Fruit fly (Drosophila melanogaster) whole organism, prepupa: ENCODE measurements around the gene HP5.
A peak's percentile ranks its signal among the peaks of the same experiment; 100 is the strongest.

Experiments used
- Blimp-1 ChIP-seq: fragments of 200-800 bp; sonication (Bioruptor generic); optimal IDR thresholded peaks from 3 replicates; lab custom pipeline; 2017; ENCODE audit warnings: missing biosample characterization, missing genetic modification characterization, mild to moderate bottlenecking, moderate library complexity, missing genetic modification reagents
- CG11762 ChIP-seq: fragments of 200-800 bp; sonication (Bioruptor generic); optimal IDR thresholded peaks from 3 replicates; lab custom pipeline; 2016; ENCODE audit warnings: missing biosample characterization, missing genetic modification characterization; ENCODE audit not compliant: insufficient read depth
- CG11902 ChIP-seq: fragments of 200-800 bp; sonication (Bioruptor generic); optimal IDR thresholded peaks from 3 replicates; lab custom pipeline; 2016; ENCODE audit warnings: missing biosample characterization, missing genetic modification characterization
- CG15336 ChIP-seq: fragments of 200-800 bp; sonication (Bioruptor generic); IDR thresholded peaks from 2 replicates; pipeline ENCODE4 v1.3.6; 2022; ENCODE audit warnings: missing biosample characterization, missing genetic modification characterization
- CG1621 ChIP-seq: fragments of 200-800 bp; sonication (Bioruptor generic); optimal IDR thresholded peaks from 3 replicates; lab custom pipeline; 2018; ENCODE audit warnings: missing biosample characterization, mild to moderate bottlenecking, missing genetic modification characterization
- CG16779 ChIP-seq: fragments of 200-800 bp; sonication (Bioruptor generic); optimal IDR thresholded peaks from 3 replicates; lab custom pipeline; 2017; ENCODE audit warnings: missing biosample characterization, mild to moderate bottlenecking, missing genetic modification characterization
- CG6163 ChIP-seq: fragments of 200-800 bp; sonication (Bioruptor generic); IDR thresholded peaks from 3 replicates; pipeline ENCODE4 v1.3.6; 2022; ENCODE audit warnings: missing biosample characterization, missing genetic modification characterization
- CG6808 ChIP-seq: fragments of 200-800 bp; sonication (Bioruptor generic); optimal IDR thresholded peaks from 3 replicates; lab custom pipeline; 2017; ENCODE audit warnings: missing biosample characterization, missing genetic modification characterization, mild to moderate bottlenecking, moderate library complexity, missing genetic modification reagents
- CG6854 ChIP-seq: fragments of 200-800 bp; sonication (Bioruptor generic); optimal IDR thresholded peaks from 2 replicates; lab custom pipeline; 2017; ENCODE audit warnings: missing biosample characterization, mild to moderate bottlenecking, missing genetic modification characterization
- CG7368 ChIP-seq: fragments of 200-800 bp; sonication (Bioruptor generic); optimal IDR thresholded peaks from 3 replicates; lab custom pipeline; 2016; ENCODE audit warnings: missing biosample characterization, missing genetic modification characterization
- CG8319 ChIP-seq: fragments of 200-800 bp; sonication (Bioruptor generic); optimal IDR thresholded peaks from 3 replicates; lab custom pipeline; 2016; ENCODE audit warnings: missing biosample characterization, missing genetic modification characterization
- CG9139 ChIP-seq: fragments of 200-800 bp; sonication (Bioruptor generic); optimal IDR thresholded peaks from 3 replicates; lab custom pipeline; 2017; ENCODE audit warnings: missing biosample characterization, mild to moderate bottlenecking, missing genetic modification characterization
- Eip75B ChIP-seq: fragments of 200-800 bp; sonication (Bioruptor generic); optimal IDR thresholded peaks from 3 replicates; lab custom pipeline; 2016; ENCODE audit warnings: missing biosample characterization, missing genetic modification characterization
- Hr38 ChIP-seq: sonication (Bioruptor generic); optimal IDR thresholded peaks from 2 replicates; lab custom pipeline; 2016; ENCODE audit warnings: missing biosample characterization, missing genetic modification characterization
- Hr39 ChIP-seq: fragments of 200-800 bp; sonication (Bioruptor generic); optimal IDR thresholded peaks from 2 replicates; lab custom pipeline; 2016; ENCODE audit warnings: missing biosample characterization, missing genetic modification characterization
- Lpt ChIP-seq: fragments of 200-800 bp; sonication (Bioruptor generic); optimal IDR thresholded peaks from 3 replicates; lab custom pipeline; 2016; ENCODE audit warnings: missing biosample characterization, missing genetic modification characterization
- Met ChIP-seq: fragments of 200-800 bp; sonication (Bioruptor generic); optimal IDR thresholded peaks from 3 replicates; lab custom pipeline; 2016; ENCODE audit warnings: missing biosample characterization, missing genetic modification characterization
- OdsH ChIP-seq: fragments of 200-800 bp; sonication (Bioruptor generic); optimal IDR thresholded peaks from 3 replicates; lab custom pipeline; 2016; ENCODE audit warnings: missing biosample characterization, missing genetic modification characterization
- Sox102F ChIP-seq: fragments of 200-800 bp; sonication (Bioruptor generic); optimal IDR thresholded peaks from 2 replicates; lab custom pipeline; 2016; ENCODE audit warnings: missing biosample characterization, mild to moderate bottlenecking, missing genetic modification characterization
- Sox14 ChIP-seq: fragments of 200-800 bp; sonication (Bioruptor generic); optimal IDR thresholded peaks from 3 replicates; lab custom pipeline; 2016; ENCODE audit warnings: missing biosample characterization, missing genetic modification characterization
- dsx ChIP-seq: fragments of 200-800 bp; optimal IDR thresholded peaks from 3 replicates; lab custom pipeline; 2019; ENCODE audit warnings: missing biosample characterization, mild to moderate bottlenecking, missing genetic modification characterization, moderate library complexity; ENCODE audit not compliant: poor library complexity, severe bottlenecking
- eg ChIP-seq: fragments of 200-800 bp; sonication (Bioruptor generic); IDR thresholded peaks from 3 replicates; pipeline ENCODE4 v1.3.6; 2022; ENCODE audit warnings: missing biosample characterization, missing genetic modification characterization
- fd59A ChIP-seq: fragments of 200-800 bp; sonication (Bioruptor generic); optimal IDR thresholded peaks from 2 replicates; lab custom pipeline; 2017; ENCODE audit warnings: missing biosample characterization, mild to moderate bottlenecking, missing genetic modification characterization, missing genetic modification reagents
- fd85E ChIP-seq: fragments of 200-800 bp; sonication (Bioruptor generic); optimal IDR thresholded peaks from 3 replicates; lab custom pipeline; 2016; ENCODE audit warnings: missing biosample characterization, missing genetic modification characterization
- net ChIP-seq: fragments of 200-800 bp; sonication (Bioruptor generic); optimal IDR thresholded peaks from 3 replicates; lab custom pipeline; 2016; ENCODE audit warnings: missing biosample characterization, missing genetic modification characterization
- pdm3 ChIP-seq: fragments of 200-800 bp; sonication (Bioruptor generic); optimal IDR thresholded peaks from 3 replicates; lab custom pipeline; 2016; ENCODE audit warnings: missing biosample characterization, missing genetic modification characterization
- ss ChIP-seq, 2 experiments: fragments of 200-800 bp; sonication (Bioruptor generic); optimal IDR thresholded peaks; 2 replicates in 1 of 2; 3 replicates in 1 of 2; lab custom pipeline; 2017 to 2018; ENCODE audit warnings: mild to moderate bottlenecking in 2 of 2, missing biosample characterization in 2 of 2, missing genetic modification characterization in 2 of 2, moderate library complexity in 1 of 2
- svp ChIP-seq: fragments of 200-800 bp; sonication (Bioruptor generic); peaks from one replicate; lab custom pipeline; 2016; ENCODE audit warnings: missing biosample characterization, missing genetic modification characterization

HP5 gene

DNA sequence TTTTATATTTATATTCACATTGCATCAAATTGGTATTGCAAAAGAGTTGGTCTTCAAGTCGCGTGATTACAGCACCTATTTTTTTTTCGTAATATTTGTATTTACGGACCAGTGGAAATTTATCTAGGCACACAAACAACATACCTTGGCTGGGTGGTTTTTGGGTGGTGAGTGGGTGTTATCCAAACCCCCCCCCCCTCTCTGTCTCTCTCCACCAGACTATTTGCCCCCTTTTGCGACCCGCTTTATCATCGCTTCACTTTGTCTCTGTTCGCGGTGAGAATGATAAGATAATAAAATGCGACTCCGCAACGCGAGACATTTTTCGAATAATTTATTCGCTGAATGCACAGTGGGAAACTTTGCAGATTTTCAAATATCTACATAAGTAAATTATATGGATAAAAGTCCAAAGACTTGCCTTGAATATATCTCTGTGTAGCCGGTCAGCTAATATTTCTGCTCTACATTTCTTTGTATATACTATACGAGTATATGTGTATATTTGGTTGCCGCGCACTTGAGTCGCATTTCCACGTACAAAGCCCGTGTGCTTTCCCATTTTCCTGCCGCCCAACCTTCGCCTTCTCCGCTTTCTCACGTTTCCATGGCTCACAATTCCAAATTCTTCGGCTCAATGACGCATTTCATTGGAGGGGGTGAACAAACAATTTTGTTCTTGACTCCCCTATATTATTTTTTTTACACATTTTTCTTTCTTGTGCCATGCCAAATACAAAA is 46.8 kb downstream of the HP5 start (continued):
- TF ChIP-seq CG7368, result no peak
- TF ChIP-seq CG15336 (GFP tag; lab: Robert Waterston, UW), result no peak
- no peak for TF ChIP-seq CG6854
- no peak for TF ChIP-seq Eip75B (GFP tag; lab: Kevin White, UChicago)
- no peak for TF ChIP-seq Hr39 (GFP tag; lab: Kevin White, UChicago)
- no peak for TF ChIP-seq CG16779 (tag; lab: Kevin White, UChicago)
- no peak for TF ChIP-seq ss (GFP tag; optimal IDR thresholded peaks at IDR 0.05; lab: Kevin White, UChicago)
- TF ChIP-seq fd85E, result no peak
- TF ChIP-seq Blimp-1 (GFP tag; lab: Kevin White, UChicago), result no peak
- TF ChIP-seq OdsH, result no peak
- no peak for TF ChIP-seq Sox14 (GFP tag; lab: Kevin White, UChicago)
- TF ChIP-seq CG11762 (GFP tag; lab: Kevin White, UChicago), result no peak
- TF ChIP-seq pdm3 (GFP tag; lab: Kevin White, UChicago), result peak; percentile 2
- peak; percentile 14 for TF ChIP-seq Sox102F (GFP tag; lab: Kevin White, UChicago)
- TF ChIP-seq CG9139 (GFP tag; lab: Kevin White, UChicago), result no peak
- no peak for TF ChIP-seq Lpt (GFP tag; lab: Kevin White, UChicago)
- TF ChIP-seq eg (GFP tag; lab: Robert Waterston, UW), result no peak
- no peak for TF ChIP-seq CG1621 (tag; lab: Kevin White, UChicago)
- no peak for TF ChIP-seq CG11902 (GFP tag; lab: Kevin White, UChicago)
- TF ChIP-seq Met, result peak; percentile 37
- TF ChIP-seq, all 60 proteins: peak for 11

DNA sequence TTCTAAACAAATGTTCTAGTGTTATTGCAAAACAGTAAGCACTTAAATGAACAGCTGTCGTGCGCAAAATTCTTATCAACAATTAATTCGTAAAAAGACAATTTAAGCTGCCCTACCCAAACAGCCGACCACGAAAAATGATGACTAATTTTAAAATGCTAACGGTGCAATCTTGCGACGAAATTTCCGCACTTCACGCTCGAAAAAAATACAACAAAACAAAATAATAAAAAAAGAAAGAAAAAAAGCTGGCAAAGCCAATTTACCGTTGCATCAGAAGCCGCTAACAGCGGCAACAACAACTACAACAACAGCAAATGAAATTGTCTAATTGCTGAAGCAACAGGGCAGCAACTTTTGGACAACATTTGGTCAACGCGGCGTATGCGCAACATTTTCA is 49.0 kb downstream of the HP5 start:
- TF ChIP-seq CG8319 (GFP tag; lab: Kevin White, UChicago) (no peak), CG16779 (tag; lab: Kevin White, UChicago) (no peak), svp (GFP tag; lab: Kevin White, UChicago) (no peak), Hr38 (GFP tag; lab: Kevin White, UChicago) (no peak), dsx (GFP tag; lab: Kevin White, UChicago) (no peak)

DNA sequence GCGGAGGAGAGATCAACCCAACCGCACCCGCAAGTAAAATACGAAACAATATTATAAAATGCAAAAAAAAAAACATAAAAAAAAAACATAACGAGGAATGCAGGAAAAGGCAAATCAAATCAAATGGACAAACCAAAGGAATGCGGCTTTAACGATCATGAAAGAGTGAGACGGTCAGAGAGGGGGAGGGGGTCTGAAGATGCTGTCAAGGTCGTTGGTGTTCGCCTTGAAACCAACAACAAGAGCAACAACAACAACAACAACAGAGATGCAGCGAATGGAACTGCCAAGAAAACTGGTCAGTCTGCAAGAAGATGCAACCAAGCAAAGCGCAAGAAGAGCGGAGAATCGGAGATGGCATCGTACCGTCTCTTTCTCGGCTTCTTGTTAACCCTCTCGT is 51.6 kb downstream of the HP5 start:
- peak; percentile 35; the same call in 1 of the 3 replicates for TF ChIP-seq CG6163 (GFP tag; lab: Robert Waterston, UW)
- no peak for TF ChIP-seq CG1621 (tag; lab: Kevin White, UChicago)
- TF ChIP-seq Hr39 (GFP tag; lab: Kevin White, UChicago), result peak; percentile 65
- peak; percentile 11 for TF ChIP-seq Eip75B (GFP tag; lab: Kevin White, UChicago)
- TF ChIP-seq fd59A, result no peak
- TF ChIP-seq dsx (GFP tag; lab: Kevin White, UChicago), result peak; percentile 0
- no peak for TF ChIP-seq Lpt (GFP tag; lab: Kevin White, UChicago)
- no peak for TF ChIP-seq net (GFP tag; lab: Kevin White, UChicago)
- peak; percentile 7 for TF ChIP-seq CG6808
- peak in 1 of 2 experiments; percentile 20 for TF ChIP-seq ss (GFP tag; optimal IDR thresholded peaks at IDR 0.05; lab: Kevin White, UChicago)
